Worm (Caenorhabditis elegans): ENCODE results near the gene tps-2.

tps-2 gene

DNA sequence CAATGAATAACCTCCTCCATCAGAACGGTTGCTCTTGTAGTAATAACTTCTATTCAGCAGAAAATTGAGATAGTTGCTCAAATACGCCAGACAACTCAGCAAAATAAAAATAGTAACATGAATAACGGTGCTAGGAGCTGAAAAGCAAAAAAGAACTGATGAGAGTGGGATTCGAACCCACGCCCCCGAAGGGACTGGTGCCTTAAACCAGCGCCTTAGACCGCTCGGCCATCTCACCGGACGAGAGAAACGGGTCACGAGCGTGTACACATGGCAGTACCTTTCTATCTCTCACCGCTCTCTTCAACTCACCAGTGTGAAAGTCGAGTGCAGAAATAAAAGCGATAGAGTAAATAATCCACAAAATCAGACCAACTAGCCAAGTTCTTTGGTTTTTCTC, 34.5 kb downstream of the tps-2 start:
- TF ChIP-seq him-1 (tag; optimal IDR thresholded peaks at IDR 0.05) (no peak), W03F9.2 (tag; optimal IDR thresholded peaks at IDR 0.05) (no peak), dao-5 (tag; optimal IDR thresholded peaks at IDR 0.05) (peak; percentile 66)

DNA sequence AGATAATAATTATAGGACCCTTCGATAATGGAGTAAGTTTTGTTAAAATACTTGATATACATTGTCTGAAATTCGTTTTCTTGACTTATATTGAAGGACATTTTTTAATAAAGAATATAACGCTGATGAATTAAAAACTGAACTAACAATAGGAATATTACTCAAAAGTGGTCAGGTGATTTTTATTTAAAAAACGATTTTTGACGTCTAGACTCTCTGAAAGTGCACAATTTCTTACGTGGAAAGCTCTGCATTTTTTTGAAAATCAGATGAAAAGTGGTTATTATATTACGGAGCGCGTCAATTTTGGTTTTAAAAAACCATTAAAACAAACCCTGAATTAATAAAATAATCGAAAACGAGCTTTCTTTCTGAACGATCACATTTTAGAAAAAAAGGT, 36.0 kb downstream of the tps-2 start, which contains the start of gene sre-13:
Gene sre-13, minus strand, starts transcription at position 101 of the 400 bp plus-strand sequence.
- TF ChIP-seq dao-5 (tag; optimal IDR thresholded peaks at IDR 0.05) (no peak), him-1 (tag; optimal IDR thresholded peaks at IDR 0.05) (no peak), W03F9.2 (tag; optimal IDR thresholded peaks at IDR 0.05) (no peak)

DNA sequence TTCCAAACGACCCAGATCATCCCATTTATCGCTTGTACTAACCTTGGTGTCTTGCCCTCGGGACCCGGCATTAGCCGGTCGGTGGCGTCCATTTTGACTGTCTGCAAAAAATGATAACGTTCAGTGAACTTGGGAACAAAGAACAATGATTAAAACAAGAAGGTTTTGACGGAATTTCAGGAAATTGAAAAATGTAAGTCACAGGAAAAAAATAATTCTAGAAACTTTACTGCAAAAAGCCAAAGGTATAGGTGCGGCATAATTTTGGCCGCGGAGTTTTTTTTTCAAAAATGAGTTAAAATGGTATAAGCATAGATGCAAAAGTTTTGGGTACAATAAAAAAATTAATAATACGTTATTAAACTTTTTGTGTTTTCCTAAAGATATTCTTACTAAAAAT, 43.3 kb downstream of the tps-2 start, which contains the start of gene atgp-2:
Gene atgp-2, minus strand, starts transcription at position 101 of the 400 bp plus-strand sequence.
- TF ChIP-seq him-1 (tag; optimal IDR thresholded peaks at IDR 0.05) (no peak), W03F9.2 (tag; optimal IDR thresholded peaks at IDR 0.05) (no peak), dao-5 (tag; optimal IDR thresholded peaks at IDR 0.05) (no peak)

DNA sequence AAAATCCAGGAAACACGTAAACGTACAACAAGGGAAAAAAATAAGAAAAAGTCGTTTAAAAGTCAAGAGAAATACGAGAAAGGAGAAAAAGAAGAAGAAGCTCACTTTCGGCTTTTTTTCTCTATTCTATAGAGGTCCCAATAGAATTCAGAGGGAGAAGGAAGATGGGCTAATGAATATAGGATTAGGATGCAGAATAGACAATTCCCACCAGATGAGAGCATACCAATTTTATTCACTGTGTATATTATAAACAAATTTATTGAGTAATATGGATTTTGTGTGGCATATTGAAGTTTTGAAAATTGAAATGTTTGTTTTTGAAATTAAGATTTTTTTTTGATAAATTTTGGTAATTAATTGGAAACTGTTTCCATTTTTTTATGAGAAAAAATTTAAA, 43.8 kb downstream of the tps-2 start:
- TF ChIP-seq him-1 (tag; optimal IDR thresholded peaks at IDR 0.05) (no peak), W03F9.2 (tag; optimal IDR thresholded peaks at IDR 0.05) (no peak), dao-5 (tag; optimal IDR thresholded peaks at IDR 0.05) (no peak)

DNA sequence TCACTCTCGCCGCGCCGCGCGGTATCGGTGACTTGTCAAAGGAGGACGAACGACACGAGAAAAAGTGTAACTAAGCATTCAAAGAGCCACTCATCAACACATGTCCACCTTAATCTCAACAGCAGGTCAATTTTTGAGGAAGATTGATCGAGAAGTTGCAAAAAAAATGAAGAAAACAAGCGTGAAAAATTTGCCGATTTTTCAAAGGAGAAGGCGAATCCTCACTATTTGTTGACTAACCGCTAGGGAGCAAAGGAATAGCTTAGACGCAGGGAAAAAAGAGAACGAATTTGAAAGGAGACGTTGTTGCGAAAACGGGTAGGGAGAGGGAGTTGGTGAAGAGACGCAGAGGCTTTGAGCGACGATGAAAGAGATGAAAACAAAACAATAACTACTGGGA, 44.6 kb downstream of the tps-2 start:
- no peak for TF ChIP-seq him-1 (tag; optimal IDR thresholded peaks at IDR 0.05)
- TF ChIP-seq W03F9.2 (tag; optimal IDR thresholded peaks at IDR 0.05): no peak
- no peak for TF ChIP-seq dao-5 (tag; optimal IDR thresholded peaks at IDR 0.05)

DNA sequence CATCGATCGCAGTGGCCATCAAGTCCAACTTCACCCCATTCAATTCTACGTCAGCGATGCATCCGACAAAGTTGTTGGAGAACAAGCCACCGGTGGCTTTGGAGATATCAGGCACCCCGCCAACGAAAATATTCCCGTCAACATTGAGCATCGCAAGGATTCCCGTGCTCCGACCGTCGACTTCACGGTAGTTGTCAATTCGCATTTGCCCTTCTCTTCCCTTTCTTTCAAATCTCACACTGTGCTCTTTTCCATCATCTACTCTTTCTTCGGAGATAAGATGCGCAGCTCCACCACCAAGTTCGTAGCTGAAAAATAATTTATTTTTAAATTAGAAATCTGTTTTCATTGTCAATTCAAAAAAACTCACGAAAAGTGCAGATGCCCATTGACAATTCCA, 46.8 kb downstream of the tps-2 start:
- TF ChIP-seq him-1 (tag; optimal IDR thresholded peaks at IDR 0.05) (no peak), W03F9.2 (tag; optimal IDR thresholded peaks at IDR 0.05) (no peak), dao-5 (tag; optimal IDR thresholded peaks at IDR 0.05) (no peak)

All from whole organism, L4/young adult.